Worm (Caenorhabditis elegans): ENCODE results near the gene Y6D1A.2.

The Y6D1A.2 gene

ce11 chrII:11839116-11839515, 19.4 kb upstream of the Y6D1A.2 start:
- TF ChIP-seq ztf-23 (GFP tag; IDR thresholded peaks at IDR 0.05) (no peak), ref-1 (GFP tag; conservative IDR thresholded peaks at IDR 0.05) (no peak), flt-1 (GFP tag; IDR thresholded peaks at IDR 0.05) (no peak), ztf-29 (GFP tag; IDR thresholded peaks at IDR 0.05) (no peak), med-1 (GFP tag; optimal IDR thresholded peaks at IDR 0.05; ENCODE audit: insufficient read depth) (no peak), klf-2 (GFP tag; conservative IDR thresholded peaks at IDR 0.05) (no peak), T22C8.4 (GFP tag; IDR thresholded peaks at IDR 0.05) (no peak), cog-1 (tag; optimal IDR thresholded peaks at IDR 0.05) (no peak), tab-1 (GFP tag; IDR thresholded peaks at IDR 0.05) (no peak)

DNA sequence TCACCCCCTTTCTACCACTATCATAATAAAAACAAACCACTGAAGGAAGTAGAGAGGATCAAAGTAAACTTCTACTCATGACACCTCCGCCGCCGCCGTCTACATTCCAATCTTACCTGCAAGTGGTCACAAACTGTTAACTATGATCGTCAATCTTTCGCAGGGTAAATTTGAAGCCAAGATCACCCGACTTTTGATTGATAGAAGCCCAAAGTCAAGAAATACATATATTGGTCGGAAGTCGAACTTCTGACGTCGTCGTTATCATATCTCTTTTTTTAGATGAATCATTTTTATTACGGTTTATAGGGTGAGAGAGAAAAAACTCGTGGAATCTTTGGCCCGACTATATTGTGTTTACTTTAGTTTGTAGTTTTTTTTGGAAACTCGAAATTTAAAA, 18.6 kb upstream of the Y6D1A.2 start:
- no peak for TF ChIP-seq T22C8.4 (GFP tag; IDR thresholded peaks at IDR 0.05)
- no peak for TF ChIP-seq ztf-29 (GFP tag; IDR thresholded peaks at IDR 0.05)
- no peak for TF ChIP-seq med-1 (GFP tag; optimal IDR thresholded peaks at IDR 0.05; ENCODE audit: insufficient read depth)
- TF ChIP-seq ztf-23 (GFP tag; IDR thresholded peaks at IDR 0.05): no peak
- no peak for TF ChIP-seq cog-1 (tag; optimal IDR thresholded peaks at IDR 0.05)
- no peak for TF ChIP-seq flt-1 (GFP tag; IDR thresholded peaks at IDR 0.05)
- TF ChIP-seq ref-1 (GFP tag; conservative IDR thresholded peaks at IDR 0.05): no peak

ce11 chrII:11836554-11837218, 17.0 kb upstream of the Y6D1A.2 start:
- TF ChIP-seq klf-2 (GFP tag; conservative IDR thresholded peaks at IDR 0.05) (no peak), med-1 (GFP tag; optimal IDR thresholded peaks at IDR 0.05; ENCODE audit: insufficient read depth) (no peak), cog-1 (tag; optimal IDR thresholded peaks at IDR 0.05) (no peak), T22C8.4 (GFP tag; IDR thresholded peaks at IDR 0.05) (no peak), tab-1 (GFP tag; IDR thresholded peaks at IDR 0.05) (no peak), ztf-29 (GFP tag; IDR thresholded peaks at IDR 0.05) (no peak), ref-1 (GFP tag; conservative IDR thresholded peaks at IDR 0.05) (no peak), flt-1 (GFP tag; IDR thresholded peaks at IDR 0.05) (no peak), ztf-23 (GFP tag; IDR thresholded peaks at IDR 0.05) (no peak)

DNA sequence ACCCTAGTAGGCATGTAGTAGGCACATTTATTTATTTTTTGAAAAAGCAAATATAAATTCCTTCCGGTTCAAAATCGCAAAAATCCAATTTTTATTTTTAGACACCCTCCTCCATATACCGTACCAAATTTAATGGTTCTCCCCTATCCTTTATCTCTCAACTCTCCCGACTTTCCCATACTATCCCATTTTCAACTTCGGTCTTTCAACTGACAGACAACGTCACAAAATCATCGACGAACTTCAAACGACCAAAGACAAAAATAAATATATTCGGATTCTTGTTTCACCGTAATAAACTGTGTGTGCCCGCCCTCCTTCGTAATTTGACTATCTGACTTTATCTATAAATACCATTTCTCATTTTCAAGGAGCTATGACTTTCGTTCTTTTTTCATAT, 15.5 kb upstream of the Y6D1A.2 start, which contains the start of gene T27D12.6:
Gene T27D12.6, plus strand, starts transcription at position 301 of the 400 bp plus-strand sequence.
- no peak for TF ChIP-seq med-1 (GFP tag; optimal IDR thresholded peaks at IDR 0.05; ENCODE audit: insufficient read depth)
- TF ChIP-seq ref-1 (GFP tag; conservative IDR thresholded peaks at IDR 0.05): no peak
- no peak for TF ChIP-seq ztf-29 (GFP tag; IDR thresholded peaks at IDR 0.05)
- TF ChIP-seq ztf-23 (GFP tag; IDR thresholded peaks at IDR 0.05): no peak
- no peak for TF ChIP-seq cog-1 (tag; optimal IDR thresholded peaks at IDR 0.05)
- no peak for TF ChIP-seq klf-2 (GFP tag; conservative IDR thresholded peaks at IDR 0.05)
- no peak for TF ChIP-seq T22C8.4 (GFP tag; IDR thresholded peaks at IDR 0.05)
- TF ChIP-seq flt-1 (GFP tag; IDR thresholded peaks at IDR 0.05): no peak
- no peak for TF ChIP-seq tab-1 (GFP tag; IDR thresholded peaks at IDR 0.05)

- TF ChIP-seq ztf-29 (GFP tag; IDR thresholded peaks at IDR 0.05) (no peak), ztf-23 (GFP tag; IDR thresholded peaks at IDR 0.05) (no peak), cog-1 (tag; optimal IDR thresholded peaks at IDR 0.05) (no peak), flt-1 (GFP tag; IDR thresholded peaks at IDR 0.05) (no peak), ref-1 (GFP tag; conservative IDR thresholded peaks at IDR 0.05) (no peak), tab-1 (GFP tag; IDR thresholded peaks at IDR 0.05) (no peak), T22C8.4 (GFP tag; IDR thresholded peaks at IDR 0.05) (no peak), med-1 (GFP tag; optimal IDR thresholded peaks at IDR 0.05; ENCODE audit: insufficient read depth) (no peak), klf-2 (GFP tag; conservative IDR thresholded peaks at IDR 0.05) (no peak)
Observed at ce11 chrII:11832475-11832874, 12.8 kb upstream of the Y6D1A.2 start, which contains the start of gene clec-144. TSS of gene clec-144 (minus strand) at chrII:11832575.

DNA sequence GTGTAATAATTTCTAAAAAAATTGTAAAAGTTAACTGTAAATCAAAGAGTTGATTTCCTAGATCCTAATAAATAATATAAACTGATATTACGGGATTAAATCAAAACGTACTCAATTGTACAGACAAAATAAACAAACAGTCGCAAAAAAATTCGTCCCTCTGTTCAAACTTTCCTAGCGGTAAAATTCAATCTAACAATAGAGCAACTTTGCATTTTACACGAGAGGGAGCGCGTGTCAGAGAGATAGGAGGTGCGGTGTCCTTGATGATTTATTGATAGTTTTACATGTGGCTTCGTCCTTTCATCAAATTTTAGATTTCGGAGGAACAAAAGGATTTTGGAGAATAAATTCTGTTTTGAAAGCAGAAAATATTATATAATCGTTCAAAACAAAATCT, 10.9 kb upstream of the Y6D1A.2 start:
- TF ChIP-seq T22C8.4 (GFP tag; IDR thresholded peaks at IDR 0.05): no peak
- TF ChIP-seq klf-2 (GFP tag; conservative IDR thresholded peaks at IDR 0.05): no peak
- TF ChIP-seq med-1 (GFP tag; optimal IDR thresholded peaks at IDR 0.05; ENCODE audit: insufficient read depth): no peak
- no peak for TF ChIP-seq ztf-23 (GFP tag; IDR thresholded peaks at IDR 0.05)
- no peak for TF ChIP-seq tab-1 (GFP tag; IDR thresholded peaks at IDR 0.05)
- TF ChIP-seq cog-1 (tag; optimal IDR thresholded peaks at IDR 0.05): no peak
- no peak for TF ChIP-seq ztf-29 (GFP tag; IDR thresholded peaks at IDR 0.05)
- TF ChIP-seq flt-1 (GFP tag; IDR thresholded peaks at IDR 0.05): no peak
- no peak for TF ChIP-seq ref-1 (GFP tag; conservative IDR thresholded peaks at IDR 0.05)

- TF ChIP-seq ztf-29 (GFP tag; IDR thresholded peaks at IDR 0.05): no peak
- no peak for TF ChIP-seq tab-1 (GFP tag; IDR thresholded peaks at IDR 0.05)
- no peak for TF ChIP-seq klf-2 (GFP tag; conservative IDR thresholded peaks at IDR 0.05)
- no peak for TF ChIP-seq ref-1 (GFP tag; conservative IDR thresholded peaks at IDR 0.05)
- TF ChIP-seq ztf-23 (GFP tag; IDR thresholded peaks at IDR 0.05): no peak
- TF ChIP-seq cog-1 (tag; optimal IDR thresholded peaks at IDR 0.05): no peak
- no peak for TF ChIP-seq T22C8.4 (GFP tag; IDR thresholded peaks at IDR 0.05)
- TF ChIP-seq med-1 (GFP tag; optimal IDR thresholded peaks at IDR 0.05; ENCODE audit: insufficient read depth): no peak
- TF ChIP-seq flt-1 (GFP tag; IDR thresholded peaks at IDR 0.05): no peak
Observed at ce11 chrII:11829920-11830319, 10.2 kb upstream of the Y6D1A.2 start, which contains the start of gene pes-5. TSS of gene pes-5 (minus strand) at chrII:11830020.

- TF ChIP-seq ztf-23 (GFP tag; IDR thresholded peaks at IDR 0.05) (0 out of 2 replicates have a peak, but pooled peaks have one; percentile 35), flt-1 (GFP tag; IDR thresholded peaks at IDR 0.05) (0 out of 2 replicates have a peak, but pooled peaks have one; percentile 53), tab-1 (GFP tag; IDR thresholded peaks at IDR 0.05) (0 out of 2 replicates have a peak, but pooled peaks have one; percentile 59)
Observed at ce11 chrII:11824673-11825072, 4.9 kb upstream of the Y6D1A.2 start.

DNA sequence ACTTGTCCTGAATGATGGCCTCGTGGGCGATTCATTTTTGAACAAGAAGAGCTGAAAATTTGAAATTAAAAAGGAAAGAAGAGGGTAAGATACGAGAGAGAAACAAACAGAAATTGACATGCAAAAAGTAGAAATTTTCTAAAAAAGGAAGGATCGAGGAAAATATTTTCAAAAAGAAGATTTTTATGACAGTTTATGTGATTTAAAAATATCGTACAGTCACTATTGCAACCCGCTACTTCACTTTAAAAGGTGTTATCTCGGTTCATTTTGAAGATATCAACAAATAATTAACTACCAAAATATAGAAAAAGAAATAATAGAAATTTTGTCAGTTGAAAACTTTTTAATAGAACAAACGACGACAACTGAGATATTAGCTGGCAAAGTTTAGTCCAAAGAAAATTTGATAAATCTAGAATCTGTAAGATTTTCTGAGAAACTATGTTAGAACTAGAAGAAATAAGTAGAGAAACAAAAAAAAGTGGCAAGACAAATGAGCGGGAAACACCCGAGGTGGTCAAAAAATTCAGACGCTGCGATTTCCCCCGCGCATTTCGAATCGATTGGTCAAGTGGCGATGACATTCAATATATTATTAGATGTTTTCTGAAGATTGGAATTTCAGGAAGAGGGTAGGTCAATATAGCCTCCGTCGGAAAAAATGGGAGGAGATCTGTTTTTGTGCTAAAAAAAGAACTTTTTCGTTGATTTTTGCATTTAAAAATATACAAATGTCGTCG, 4.0 kb upstream of the Y6D1A.2 start, which contains the start of gene Y6D1A.1:
Gene Y6D1A.1, minus strand, starts transcription at position 51 of the 743 bp plus-strand sequence.
- TF ChIP-seq ref-1 (GFP tag; conservative IDR thresholded peaks at IDR 0.05): no peak
- no peak for TF ChIP-seq T22C8.4 (GFP tag; IDR thresholded peaks at IDR 0.05)
- TF ChIP-seq med-1 (GFP tag; optimal IDR thresholded peaks at IDR 0.05; ENCODE audit: insufficient read depth): no peak
- TF ChIP-seq flt-1 (GFP tag; IDR thresholded peaks at IDR 0.05): no peak
- no peak for TF ChIP-seq cog-1 (tag; optimal IDR thresholded peaks at IDR 0.05)
- no peak for TF ChIP-seq klf-2 (GFP tag; conservative IDR thresholded peaks at IDR 0.05)
- no peak for TF ChIP-seq ztf-23 (GFP tag; IDR thresholded peaks at IDR 0.05)
- no peak for TF ChIP-seq tab-1 (GFP tag; IDR thresholded peaks at IDR 0.05)
- TF ChIP-seq ztf-29 (GFP tag; IDR thresholded peaks at IDR 0.05): no peak

Data from whole organism, midembryonic.